Worm (Caenorhabditis elegans) whole organism, young adult: ENCODE data around the gene ZC404.16.

Experiments
- bed-1 ChIP-seq: fragments of 200-800 bp; sonication (Bioruptor generic); IDR thresholded peaks from 2 replicates; pipeline ENCODE4 v1.3.6; 2022; ENCODE audit warnings: missing genetic modification reagents, missing genetic modification characterization, missing compliant biosample characterization
- efl-1 ChIP-seq: fragments of 150-350 bp; optimal IDR thresholded peaks from 2 replicates; lab custom pipeline; 2014; ENCODE audit warnings: missing biosample characterization, missing genetic modification reagents, missing genetic modification characterization
- fkh-3 ChIP-seq: sonication (generic microtip); optimal IDR thresholded peaks from 2 replicates; lab custom pipeline; 2016; ENCODE audit warnings: mild to moderate bottlenecking, missing genetic modification characterization, missing compliant biosample characterization
- nfyb-1 ChIP-seq: fragments of 200-800 bp; sonication (Bioruptor generic); IDR thresholded peaks from 2 replicates; pipeline ENCODE4 v1.3.6; 2022; ENCODE audit warnings: missing genetic modification reagents, missing genetic modification characterization, missing compliant biosample characterization
- pha-4 ChIP-seq: fragments of 150-350 bp; sonication (generic microtip); optimal IDR thresholded peaks from 2 replicates; lab custom pipeline; 2014; ENCODE audit warnings: missing biosample characterization, missing genetic modification reagents, missing genetic modification characterization
- rcor-1 ChIP-seq: fragments of 200-800 bp; sonication (Bioruptor generic); IDR thresholded peaks from 2 replicates; pipeline ENCODE4 v1.3.6; 2022; ENCODE audit warnings: missing genetic modification reagents, missing genetic modification characterization, missing compliant biosample characterization
- unc-130 ChIP-seq: sonication (generic microtip); optimal IDR thresholded peaks from 2 replicates; lab custom pipeline; 2016; ENCODE audit warnings: missing genetic modification reagents, missing genetic modification characterization, missing compliant biosample characterization

ce11 chrV:6727222-6727621, 46.4 kb downstream of the ZC404.16 start, which contains the start of gene ZC487.1:
- TF ChIP-seq unc-130 (GFP tag; lab: Kevin White, UChicago) (no peak), pha-4 (tag; lab: Kevin White, UChicago) (no peak), bed-1 (GFP tag; lab: Robert Waterston, UW) (no peak), rcor-1 (no peak), nfyb-1 (GFP tag; lab: Robert Waterston, UW) (no peak), fkh-3 (no peak), efl-1 (no peak)
